Worm (Caenorhabditis elegans): ENCODE results near the gene F36A4.2.
A peak's percentile ranks its signal among the peaks of the same experiment; 100 is the strongest.

Gene F36A4.2

DNA sequence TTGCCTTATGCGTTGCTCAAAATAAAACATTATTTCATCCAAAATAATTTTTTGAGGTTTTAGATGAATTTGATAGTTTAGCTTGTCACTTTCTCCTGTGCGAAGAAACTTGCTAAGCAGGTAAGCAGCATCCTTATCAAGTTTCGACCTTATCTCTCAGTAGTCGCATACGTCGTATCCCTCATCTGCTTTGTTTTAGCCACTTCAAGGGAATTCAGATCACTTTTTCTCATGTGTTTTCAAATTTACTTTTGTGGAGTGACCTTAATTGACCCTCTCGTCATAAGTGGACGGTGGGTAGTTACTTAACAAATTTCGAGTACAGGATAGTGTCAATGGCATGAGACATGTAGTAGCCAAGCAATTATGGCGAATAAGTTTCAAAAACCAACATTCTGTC lies 34.4 kb upstream of the F36A4.2 start:
- TF ChIP-seq mec-3 (tag; optimal IDR thresholded peaks at IDR 0.05; ENCODE audit: borderline replicate concordance) (no peak), fax-1 (tag; optimal IDR thresholded peaks at IDR 0.05) (no peak), unc-86 (tag; optimal IDR thresholded peaks at IDR 0.05) (no peak), lim-6 (tag; optimal IDR thresholded peaks at IDR 0.05) (no peak), ama-1 (optimal IDR thresholded peaks at IDR 0.05) (no peak), fkh-10 (GFP tag; optimal IDR thresholded peaks at IDR 0.05) (no peak), ahr-1 (tag; optimal IDR thresholded peaks at IDR 0.05) (no peak), sdc-2 (tag; optimal IDR thresholded peaks at IDR 0.05) (no peak), ztf-16 (tag; optimal IDR thresholded peaks at IDR 0.05) (no peak), F13H6.1 (tag; optimal IDR thresholded peaks at IDR 0.05) (no peak), nfya-1 (tag; optimal IDR thresholded peaks at IDR 0.05) (no peak), ceh-19 (GFP tag; optimal IDR thresholded peaks at IDR 0.05) (no peak), T23F11.4 (GFP tag; optimal IDR thresholded peaks at IDR 0.05) (no peak), nhr-11 (tag; optimal IDR thresholded peaks at IDR 0.05) (no peak), rnt-1 (tag; optimal IDR thresholded peaks at IDR 0.05) (no peak), eyg-1 (tag; optimal IDR thresholded peaks at IDR 0.05) (no peak), elt-2 (tag; optimal IDR thresholded peaks at IDR 0.05) (no peak), hlh-13 (GFP tag; optimal IDR thresholded peaks at IDR 0.05) (no peak)

DNA sequence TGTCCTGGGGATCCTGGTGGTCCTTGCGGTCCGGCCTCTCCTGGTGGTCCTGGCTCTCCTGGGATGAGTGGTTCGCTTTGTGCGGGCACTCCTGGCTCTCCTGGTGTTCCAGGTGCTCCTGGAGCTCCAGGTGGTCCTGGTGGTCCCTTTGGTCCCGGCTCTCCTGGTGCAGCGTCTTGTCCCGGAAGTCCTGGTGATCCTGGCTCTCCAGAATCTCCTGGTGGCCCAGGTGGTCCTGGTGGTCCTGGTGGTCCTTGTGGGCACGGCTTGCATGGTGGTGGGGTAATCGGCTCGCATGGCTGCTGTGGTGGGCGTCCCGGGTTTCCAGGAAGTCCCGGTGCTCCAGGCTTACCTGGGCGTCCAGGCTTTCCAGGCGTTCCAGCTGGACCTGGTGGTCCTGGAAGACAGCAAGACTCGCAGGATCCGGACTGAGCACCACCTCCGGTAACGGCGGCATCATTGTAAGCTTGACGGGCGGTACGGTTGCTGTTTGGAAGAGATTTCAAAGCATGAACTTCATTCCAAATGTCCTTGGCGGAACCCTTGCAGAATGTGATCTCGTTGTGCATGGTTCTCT lies 27.1 kb upstream of the F36A4.2 start:
- TF ChIP-seq sdc-2 (tag; optimal IDR thresholded peaks at IDR 0.05) (peak; percentile 20), hlh-6 (tag; optimal IDR thresholded peaks at IDR 0.05) (peak; percentile 18), ceh-14 (tag; optimal IDR thresholded peaks at IDR 0.05) (no peak), ceh-6 (GFP tag; optimal IDR thresholded peaks at IDR 0.05) (no peak), dmd-4 (tag; optimal IDR thresholded peaks at IDR 0.05; ENCODE audit: borderline replicate concordance) (peak; percentile 95), che-1 (tag; optimal IDR thresholded peaks at IDR 0.05) (no peak), ztf-16 (tag; optimal IDR thresholded peaks at IDR 0.05) (no peak)

DNA sequence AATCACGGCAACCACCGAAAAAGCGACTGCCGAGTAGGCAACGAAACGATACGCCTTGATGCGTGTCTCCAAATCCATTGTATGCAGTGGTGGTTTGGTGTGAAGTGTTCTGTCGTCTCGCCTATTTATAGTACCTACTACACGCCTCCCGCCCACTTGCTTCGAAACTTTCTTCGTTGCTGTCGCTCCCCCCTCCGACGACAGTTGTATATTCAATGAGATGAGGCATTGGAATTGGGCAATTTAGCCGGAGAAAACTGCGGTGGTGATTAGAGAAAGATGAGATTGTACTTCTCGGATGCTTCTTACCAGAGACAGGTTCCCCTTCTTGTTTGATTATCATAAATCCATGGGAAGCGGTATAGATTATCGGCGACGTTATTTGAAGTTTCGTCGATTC lies 26.5 kb upstream of the F36A4.2 start, which contains the start of gene col-34:
TSS of gene col-34 (minus strand) at position 101 of the 400 bp plus-strand sequence.
- TF ChIP-seq lim-6 (tag; optimal IDR thresholded peaks at IDR 0.05) (no peak), K02D7.2 (tag; optimal IDR thresholded peaks at IDR 0.05) (no peak), pha-2 (tag; optimal IDR thresholded peaks at IDR 0.05) (no peak), ceh-19 (GFP tag; optimal IDR thresholded peaks at IDR 0.05) (no peak), gmeb-2 (tag; optimal IDR thresholded peaks at IDR 0.05) (no peak), ceh-31 (tag; optimal IDR thresholded peaks at IDR 0.05) (no peak), hlh-8 (tag; optimal IDR thresholded peaks at IDR 0.05) (no peak), ets-4 (tag; optimal IDR thresholded peaks at IDR 0.05) (no peak), C38D4.7 (GFP tag; optimal IDR thresholded peaks at IDR 0.05) (no peak), ceh-48 (tag; optimal IDR thresholded peaks at IDR 0.05) (no peak), hlh-15 (tag; optimal IDR thresholded peaks at IDR 0.05) (no peak), mec-3 (tag; optimal IDR thresholded peaks at IDR 0.05; ENCODE audit: borderline replicate concordance) (no peak)

DNA sequence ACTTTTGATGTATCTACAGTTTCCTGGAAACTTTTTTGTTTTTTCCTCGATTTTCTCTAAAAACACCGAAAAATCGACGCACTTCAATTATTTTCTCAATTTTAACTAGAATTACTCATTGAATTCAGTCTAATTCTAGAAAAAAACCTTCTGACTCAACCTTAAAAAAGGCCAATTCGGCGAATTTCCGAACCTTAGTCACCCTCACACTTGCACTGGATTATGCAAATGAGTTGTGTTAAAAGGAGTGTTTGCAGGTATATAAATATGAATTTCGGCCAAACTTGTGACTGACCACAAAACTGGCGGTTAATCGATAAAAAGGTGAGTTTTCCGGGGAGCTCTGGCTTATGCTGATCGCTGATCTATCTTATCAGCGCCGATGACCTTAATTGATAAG lies 24.5 kb upstream of the F36A4.2 start, which contains the start of gene ttr-20:
TSS of gene ttr-20 (plus strand) at position 301 of the 400 bp plus-strand sequence.
- TF ChIP-seq pros-1 (tag; optimal IDR thresholded peaks at IDR 0.05) (no peak), syd-9 (tag; optimal IDR thresholded peaks at IDR 0.05) (no peak), npax-4 (tag; optimal IDR thresholded peaks at IDR 0.05) (no peak), sox-2 (GFP tag; IDR thresholded peaks at IDR 0.05) (no peak), T23F11.4 (GFP tag; optimal IDR thresholded peaks at IDR 0.05) (no peak), rnt-1 (tag; optimal IDR thresholded peaks at IDR 0.05) (no peak), ceh-31 (tag; optimal IDR thresholded peaks at IDR 0.05) (no peak), sdc-2 (tag; optimal IDR thresholded peaks at IDR 0.05) (no peak), hlh-13 (GFP tag; optimal IDR thresholded peaks at IDR 0.05) (no peak), nfya-1 (tag; optimal IDR thresholded peaks at IDR 0.05) (no peak), elt-2 (tag; optimal IDR thresholded peaks at IDR 0.05) (no peak), ceh-19 (GFP tag; optimal IDR thresholded peaks at IDR 0.05) (no peak), C08G9.2 (tag; optimal IDR thresholded peaks at IDR 0.05) (no peak), C38D4.7 (GFP tag; optimal IDR thresholded peaks at IDR 0.05) (no peak), pat-9 (tag; optimal IDR thresholded peaks at IDR 0.05) (no peak), ceh-30 (tag; optimal IDR thresholded peaks at IDR 0.05) (no peak), ama-1 (optimal IDR thresholded peaks at IDR 0.05) (no peak), ceh-34 (tag; optimal IDR thresholded peaks at IDR 0.05) (no peak), lin-11 (tag; optimal IDR thresholded peaks at IDR 0.05) (no peak)

Measured in whole organism, late embryonic.